Fruit fly (Drosophila melanogaster): Measurements from ENCODE around the gene mRpL39.

The mRpL39 gene

DNA sequence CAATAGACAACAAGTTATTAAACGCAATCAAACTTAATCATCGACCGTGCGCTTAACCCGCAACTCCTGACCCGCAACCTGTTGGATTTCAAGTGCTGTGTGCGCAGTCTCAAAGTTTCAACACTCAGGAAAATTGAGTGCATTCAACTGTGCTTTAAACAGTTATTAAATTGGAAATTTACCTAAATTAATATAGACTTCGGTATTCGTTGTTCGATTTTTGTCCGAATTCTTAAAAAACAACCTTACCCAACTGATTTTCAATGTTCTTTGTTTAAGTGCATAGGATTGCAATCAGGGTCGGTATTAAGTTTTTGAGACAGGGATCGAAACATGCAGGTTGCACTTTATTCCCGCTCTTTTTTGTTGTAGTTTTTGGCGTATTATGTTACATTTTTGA, 5.6 kb upstream of the mRpL39 start:
- TF ChIP-seq Mnt (GFP tag; optimal IDR thresholded peaks at IDR 0.05): no peak
- no peak for TF ChIP-seq CG7101 (tag; optimal IDR thresholded peaks at IDR 0.05)
- no peak for TF ChIP-seq CG5204 (GFP tag; optimal IDR thresholded peaks at IDR 0.05)
- no peak for TF ChIP-seq Clk (GFP tag; optimal IDR thresholded peaks at IDR 0.05)
- no peak for TF ChIP-seq toe (GFP tag; optimal IDR thresholded peaks at IDR 0.05)
- no peak for TF ChIP-seq pad (GFP tag; optimal IDR thresholded peaks at IDR 0.05)
- no peak for TF ChIP-seq kay (GFP tag; ENCODE audit: borderline replicate concordance)
- TF ChIP-seq tj (GFP tag; optimal IDR thresholded peaks at IDR 0.05): no peak
- TF ChIP-seq cnc (optimal IDR thresholded peaks at IDR 0.05): no peak

DNA sequence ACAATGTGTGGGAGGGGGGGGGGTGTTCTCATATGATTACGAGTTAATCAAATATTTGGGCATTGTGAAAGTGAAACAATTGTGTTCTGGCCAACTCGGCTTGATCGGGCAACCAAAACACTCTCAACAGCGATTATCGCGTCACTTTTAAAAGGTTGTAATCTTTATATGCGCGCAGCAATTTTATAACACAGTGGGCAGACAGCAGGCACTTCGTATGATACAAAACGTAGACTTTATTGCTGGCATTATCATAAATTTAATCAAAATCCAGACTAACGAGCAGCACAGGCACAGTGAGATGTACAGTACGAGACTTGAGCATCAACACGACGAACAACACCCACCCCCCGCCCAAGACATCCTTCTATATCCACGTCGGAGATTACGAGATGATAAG, 6.7 kb downstream of the mRpL39 start:
- TF ChIP-seq cic (GFP tag; optimal IDR thresholded peaks at IDR 0.05) (peak; percentile 71), CG1620 (GFP tag; optimal IDR thresholded peaks at IDR 0.05) (no peak), CG7045 (GFP tag; optimal IDR thresholded peaks at IDR 0.05) (peak; percentile 37), Mnt (GFP tag; optimal IDR thresholded peaks at IDR 0.05) (no peak), tj (GFP tag; optimal IDR thresholded peaks at IDR 0.05) (peak; percentile 15), CG12768 (GFP tag; optimal IDR thresholded peaks at IDR 0.05) (peak; percentile 53), kay (GFP tag; ENCODE audit: borderline replicate concordance) (peak; percentile 11), CG11617 (GFP tag; optimal IDR thresholded peaks at IDR 0.05) (peak; percentile 7), CG33017 (tag; optimal IDR thresholded peaks at IDR 0.05) (peak; percentile 27), CG14711 (tag; optimal IDR thresholded peaks at IDR 0.05) (no peak), toe (GFP tag; optimal IDR thresholded peaks at IDR 0.05) (peak; percentile 6)

DNA sequence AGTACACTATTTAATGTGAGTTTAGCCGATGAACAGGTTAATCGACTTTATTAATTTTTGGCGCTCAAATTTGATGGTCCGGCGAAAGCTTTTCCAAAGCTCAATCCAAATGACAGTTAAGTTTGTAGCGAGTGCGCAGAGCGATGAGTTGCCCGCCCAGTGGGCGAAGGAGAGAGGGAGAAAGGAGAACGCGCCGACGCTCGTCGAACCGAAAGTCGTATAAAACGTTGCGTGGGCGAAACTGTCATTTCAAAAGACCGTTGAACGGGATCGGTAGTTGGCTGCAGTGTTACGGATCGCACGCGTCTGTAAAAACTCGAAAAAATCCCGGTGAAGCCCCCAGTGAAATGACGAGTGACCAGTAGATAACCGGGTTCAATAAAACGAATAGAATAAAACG, 7.4 kb downstream of the mRpL39 start, which contains the start of gene Zip71B:
Gene Zip71B (plus strand): TSS at position 265 of the 400 bp plus-strand sequence.
- TF ChIP-seq CG5204 (GFP tag; optimal IDR thresholded peaks at IDR 0.05): no peak
- no peak for TF ChIP-seq pad (GFP tag; optimal IDR thresholded peaks at IDR 0.05)
- no peak for TF ChIP-seq CG7045 (GFP tag; optimal IDR thresholded peaks at IDR 0.05)
- no peak for TF ChIP-seq CG12768 (GFP tag; optimal IDR thresholded peaks at IDR 0.05)
- TF ChIP-seq Crg-1 (GFP tag; optimal IDR thresholded peaks at IDR 0.05): no peak
- TF ChIP-seq toe (GFP tag; optimal IDR thresholded peaks at IDR 0.05): no peak
- no peak for TF ChIP-seq CG7101 (tag; optimal IDR thresholded peaks at IDR 0.05)
- TF ChIP-seq CG14711 (tag; optimal IDR thresholded peaks at IDR 0.05): no peak
- TF ChIP-seq Mnt (GFP tag; optimal IDR thresholded peaks at IDR 0.05): peak; percentile 23
- TF ChIP-seq Hr96 (GFP tag; optimal IDR thresholded peaks at IDR 0.05): no peak
- no peak for TF ChIP-seq CG11617 (GFP tag; optimal IDR thresholded peaks at IDR 0.05)
- TF ChIP-seq ovo (GFP tag; optimal IDR thresholded peaks at IDR 0.05): no peak
- TF ChIP-seq kay (GFP tag; ENCODE audit: borderline replicate concordance): peak; percentile 76

DNA sequence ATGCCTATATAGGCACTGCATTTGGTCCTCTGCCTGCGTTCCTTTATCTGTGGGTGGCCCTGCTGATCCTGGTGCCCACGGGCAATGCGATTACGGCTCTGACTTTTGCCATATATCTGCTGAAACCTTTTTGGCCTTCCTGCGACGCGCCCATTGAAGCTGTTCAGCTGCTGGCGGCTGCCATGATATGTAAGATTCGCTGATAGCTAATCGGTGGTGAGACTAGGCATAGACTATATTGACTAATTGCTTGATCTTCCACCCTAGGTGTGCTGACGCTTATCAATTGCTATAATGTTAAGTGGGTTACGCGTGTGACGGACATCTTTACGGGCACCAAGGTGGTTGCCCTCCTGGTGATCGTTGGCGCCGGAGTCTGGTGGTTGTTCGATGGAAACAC, 9.6 kb downstream of the mRpL39 start:
- TF ChIP-seq tj (GFP tag; optimal IDR thresholded peaks at IDR 0.05): no peak
- no peak for TF ChIP-seq toe (GFP tag; optimal IDR thresholded peaks at IDR 0.05)
- no peak for TF ChIP-seq CG7045 (GFP tag; optimal IDR thresholded peaks at IDR 0.05)
- no peak for TF ChIP-seq kay (GFP tag; ENCODE audit: borderline replicate concordance)
- TF ChIP-seq Clk (GFP tag; optimal IDR thresholded peaks at IDR 0.05): no peak
- no peak for TF ChIP-seq CG12768 (GFP tag; optimal IDR thresholded peaks at IDR 0.05)
- TF ChIP-seq CG14711 (tag; optimal IDR thresholded peaks at IDR 0.05): no peak
- TF ChIP-seq CG33017 (tag; optimal IDR thresholded peaks at IDR 0.05): no peak
- no peak for TF ChIP-seq CG5204 (GFP tag; optimal IDR thresholded peaks at IDR 0.05)
- TF ChIP-seq CG7101 (tag; optimal IDR thresholded peaks at IDR 0.05): no peak
- no peak for TF ChIP-seq cnc (optimal IDR thresholded peaks at IDR 0.05)
- no peak for TF ChIP-seq Crg-1 (GFP tag; optimal IDR thresholded peaks at IDR 0.05)
- no peak for TF ChIP-seq cic (GFP tag; optimal IDR thresholded peaks at IDR 0.05)
- no peak for TF ChIP-seq Mnt (GFP tag; optimal IDR thresholded peaks at IDR 0.05)
- no peak for TF ChIP-seq Hr96 (GFP tag; optimal IDR thresholded peaks at IDR 0.05)
- no peak for TF ChIP-seq CG1620 (GFP tag; optimal IDR thresholded peaks at IDR 0.05)

DNA sequence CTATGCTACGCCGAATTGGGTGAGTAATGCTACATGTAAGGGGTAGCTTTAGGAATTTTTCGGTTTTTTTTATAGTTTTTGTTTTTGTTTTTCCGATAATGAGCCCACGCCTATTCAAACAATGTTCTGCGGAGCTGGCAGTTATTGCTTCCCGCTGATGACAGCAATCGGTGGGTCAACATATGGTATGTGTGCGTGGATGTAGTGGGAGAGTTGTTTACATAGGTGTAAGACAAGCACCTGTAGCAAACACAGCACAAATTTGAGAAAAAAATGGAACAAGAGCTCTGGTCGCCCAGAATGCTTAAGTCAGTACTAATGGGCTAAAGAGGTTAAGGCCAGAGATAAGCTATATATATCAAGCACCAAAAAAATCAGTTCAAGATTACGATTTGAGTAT, 11.2 kb downstream of the mRpL39 start:
- no peak for TF ChIP-seq ovo (GFP tag; optimal IDR thresholded peaks at IDR 0.05)
- TF ChIP-seq bab1 (GFP tag; optimal IDR thresholded peaks at IDR 0.05): no peak
- TF ChIP-seq CG14711 (tag; optimal IDR thresholded peaks at IDR 0.05): no peak
- TF ChIP-seq tj (GFP tag; optimal IDR thresholded peaks at IDR 0.05): peak; percentile 64
- TF ChIP-seq Crg-1 (GFP tag; optimal IDR thresholded peaks at IDR 0.05): no peak

DNA sequence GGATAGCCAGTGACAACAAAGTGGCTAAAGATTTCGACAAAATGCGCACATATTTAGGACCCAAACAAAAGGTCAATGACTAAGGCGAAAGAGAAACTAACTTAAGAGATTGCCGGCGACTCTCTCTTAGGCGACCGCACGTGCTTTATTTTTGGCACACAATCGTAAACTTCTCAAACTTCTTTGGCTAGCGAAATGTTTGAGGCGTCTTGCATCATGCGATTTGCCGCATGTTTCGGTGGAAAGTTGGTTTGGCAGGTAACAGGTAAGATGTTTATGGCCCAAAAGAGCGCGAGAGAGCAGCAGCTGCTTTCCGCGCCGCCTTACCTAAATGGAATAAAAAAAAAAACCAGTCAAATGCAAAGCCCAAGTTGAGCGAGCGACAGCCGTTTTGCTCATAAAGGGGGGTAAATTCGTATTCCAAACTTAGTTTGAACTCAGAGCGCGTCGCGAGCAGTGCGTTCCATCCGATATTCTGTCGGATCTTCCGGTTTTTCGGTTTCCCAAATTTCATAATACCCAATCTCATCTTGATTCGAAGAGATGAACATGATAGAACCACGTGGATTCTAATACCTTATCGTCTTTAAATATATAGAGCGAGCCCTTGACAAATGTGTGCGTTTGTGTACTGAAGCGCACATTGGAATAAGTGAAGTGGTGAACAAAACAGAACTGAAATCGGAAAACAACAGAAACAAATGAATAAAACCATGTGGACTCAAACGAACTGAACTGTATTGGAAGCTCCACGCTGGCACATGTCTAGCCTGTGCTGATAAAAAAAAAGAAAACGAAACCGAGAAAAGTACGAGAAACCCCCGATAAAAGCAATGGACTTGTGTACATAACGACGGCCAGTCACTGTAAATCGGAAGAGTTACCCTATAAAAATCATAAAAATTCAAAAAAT, 12.2 kb downstream of the mRpL39 start:
- TF ChIP-seq CG5204 (GFP tag; optimal IDR thresholded peaks at IDR 0.05) (no peak), CG14711 (tag; optimal IDR thresholded peaks at IDR 0.05) (no peak), CG12768 (GFP tag; optimal IDR thresholded peaks at IDR 0.05) (peak; percentile 23), Mnt (GFP tag; optimal IDR thresholded peaks at IDR 0.05) (peak; percentile 58), ovo (GFP tag; optimal IDR thresholded peaks at IDR 0.05) (no peak), CG1620 (GFP tag; optimal IDR thresholded peaks at IDR 0.05) (no peak), CG11617 (GFP tag; optimal IDR thresholded peaks at IDR 0.05) (no peak), cic (GFP tag; optimal IDR thresholded peaks at IDR 0.05) (peak; percentile 12)

All from whole organism, adult.